Worm (Caenorhabditis elegans) whole organism, mixed stage, embryonic: ENCODE data around the gene mpk-2.
"Not testable (repeated sequence)": the region's sequence is repeated elsewhere in the genome, so short reads cannot be mapped to it uniquely, and the experiment has no call there.

Source experiments
- M03D4.4 ChIP-seq: sonication (generic microtip); optimal IDR thresholded peaks from 2 replicates; lab custom pipeline; 2017; ENCODE audit warnings: mild to moderate bottlenecking, missing genetic modification characterization, missing compliant biosample characterization
- bed-3 ChIP-seq: fragments of 200-800 bp; sonication (Bioruptor generic); optimal IDR thresholded peaks from 3 replicates; lab custom pipeline; 2018; ENCODE audit warnings: mild to moderate bottlenecking, missing genetic modification characterization, moderate library complexity, missing compliant biosample characterization
- blmp-1 ChIP-seq: fragments of 150-350 bp; optimal IDR thresholded peaks from 2 replicates; lab custom pipeline; 2014; ENCODE audit warnings: missing biosample characterization, missing genetic modification characterization
- ceh-39 ChIP-seq: fragments of 150-350 bp; optimal IDR thresholded peaks from 2 replicates; lab custom pipeline; 2014; ENCODE audit warnings: missing biosample characterization, missing genetic modification characterization
- ceh-83 ChIP-seq: fragments of 200-800 bp; sonication (Bioruptor generic); optimal IDR thresholded peaks from 2 replicates; lab custom pipeline; 2018; ENCODE audit warnings: mild to moderate bottlenecking, missing genetic modification characterization, missing compliant biosample characterization
- cnd-1 ChIP-seq: fragments of 200-800 bp; sonication (Bioruptor generic); optimal IDR thresholded peaks from 2 replicates; lab custom pipeline; 2018; ENCODE audit warnings: mild to moderate bottlenecking, missing genetic modification characterization, missing compliant biosample characterization
- elt-3 ChIP-seq: fragments of 150-350 bp; optimal IDR thresholded peaks from 2 replicates; lab custom pipeline; 2014; ENCODE audit warnings: missing biosample characterization, missing genetic modification characterization
- flh-1 ChIP-seq: fragments of 200-800 bp; sonication (Bioruptor generic); optimal IDR thresholded peaks from 2 replicates; lab custom pipeline; 2018; ENCODE audit warnings: mild to moderate bottlenecking, missing genetic modification characterization, moderate library complexity, missing compliant biosample characterization
- ham-2 ChIP-seq: fragments of 200-800 bp; sonication (Bioruptor generic); optimal IDR thresholded peaks from 2 replicates; lab custom pipeline; 2018; ENCODE audit warnings: mild to moderate bottlenecking, missing genetic modification characterization, missing compliant biosample characterization
- hlh-1 ChIP-seq: fragments of 150-350 bp; optimal IDR thresholded peaks from 2 replicates; lab custom pipeline; 2014; ENCODE audit warnings: missing biosample characterization, missing genetic modification reagents, missing genetic modification characterization
- lin-13 ChIP-seq: fragments of 150-350 bp; optimal IDR thresholded peaks from 2 replicates; lab custom pipeline; 2014; ENCODE audit warnings: missing biosample characterization, missing genetic modification characterization
- lin-32 ChIP-seq: fragments of 200-800 bp; sonication (Bioruptor generic); optimal IDR thresholded peaks from 2 replicates; lab custom pipeline; 2018; ENCODE audit warnings: mild to moderate bottlenecking, missing genetic modification characterization, missing compliant biosample characterization
- lsy-2 ChIP-seq: fragments of 150-350 bp; optimal IDR thresholded peaks from 2 replicates; lab custom pipeline; 2014; ENCODE audit warnings: missing biosample characterization, missing genetic modification characterization
- mab-5 ChIP-seq: fragments of 150-350 bp; optimal IDR thresholded peaks from 2 replicates; lab custom pipeline; 2014; ENCODE audit warnings: missing biosample characterization, missing genetic modification characterization
- mep-1 ChIP-seq: fragments of 150-350 bp; optimal IDR thresholded peaks from 2 replicates; lab custom pipeline; 2017; ENCODE audit warnings: missing biosample characterization, missing genetic modification reagents, missing genetic modification characterization, inconsistent platforms
- mls-2 ChIP-seq: sonication (generic microtip); optimal IDR thresholded peaks from 2 replicates; lab custom pipeline; 2016; ENCODE audit warnings: mild to moderate bottlenecking, missing genetic modification characterization, moderate library complexity, missing compliant biosample characterization
- nhr-12 ChIP-seq: fragments of 150-350 bp; optimal IDR thresholded peaks from 2 replicates; lab custom pipeline; 2014; ENCODE audit warnings: missing biosample characterization, missing genetic modification characterization
- nhr-2 ChIP-seq: fragments of 150-350 bp; optimal IDR thresholded peaks from 2 replicates; lab custom pipeline; 2014; ENCODE audit warnings: missing biosample characterization, missing genetic modification characterization
- nhr-28 ChIP-seq: fragments of 150-350 bp; optimal IDR thresholded peaks from 2 replicates; lab custom pipeline; 2014; ENCODE audit warnings: missing biosample characterization, missing genetic modification characterization
- nhr-76 ChIP-seq: sonication (generic microtip); optimal IDR thresholded peaks from 2 replicates; lab custom pipeline; 2017; ENCODE audit warnings: missing biosample characterization, missing genetic modification characterization
- pha-4 ChIP-seq: fragments of 150-350 bp; optimal IDR thresholded peaks from 2 replicates; lab custom pipeline; 2018; ENCODE audit warnings: missing biosample characterization, missing genetic modification reagents, missing genetic modification characterization
- sem-2 ChIP-seq: fragments of 200-800 bp; sonication (Bioruptor generic); optimal IDR thresholded peaks from 2 replicates; lab custom pipeline; 2018; ENCODE audit warnings: mild to moderate bottlenecking, missing genetic modification characterization, missing compliant biosample characterization
- snpc-4 ChIP-seq: fragments of 150-350 bp; optimal IDR thresholded peaks from 2 replicates; lab custom pipeline; 2014; ENCODE audit warnings: missing biosample characterization, missing genetic modification characterization
- sptf-1 ChIP-seq: sonication (generic microtip); optimal IDR thresholded peaks from 2 replicates; lab custom pipeline; 2017; ENCODE audit warnings: mild to moderate bottlenecking, missing genetic modification characterization, moderate library complexity, missing compliant biosample characterization
- tbx-8 ChIP-seq: fragments of 200-800 bp; sonication (Bioruptor generic); optimal IDR thresholded peaks from 2 replicates; lab custom pipeline; 2018; ENCODE audit warnings: mild to moderate bottlenecking, missing genetic modification characterization, moderate library complexity, missing compliant biosample characterization
- unc-120 ChIP-seq: sonication (generic microtip); optimal IDR thresholded peaks from 2 replicates; lab custom pipeline; 2017; ENCODE audit warnings: missing genetic modification characterization, missing compliant biosample characterization; ENCODE audit not compliant: poor library complexity, severe bottlenecking
- unc-39 ChIP-seq: fragments of 150-350 bp; optimal IDR thresholded peaks from 2 replicates; lab custom pipeline; 2014; ENCODE audit warnings: missing biosample characterization, missing genetic modification characterization
- unc-62 ChIP-seq: fragments of 150-350 bp; optimal IDR thresholded peaks from 2 replicates; lab custom pipeline; 2014; ENCODE audit warnings: missing biosample characterization, missing genetic modification reagents, missing genetic modification characterization
- zip-8 ChIP-seq: fragments of 150-350 bp; optimal IDR thresholded peaks from 2 replicates; lab custom pipeline; 2014; ENCODE audit warnings: missing biosample characterization, missing genetic modification characterization

mpk-2 gene

ce11 chrII:5115235-5115634, 11.3 kb downstream of the mpk-2 start, which contains the start of gene msp-74:
Gene msp-74 (minus strand): TSS chrII:5115335.
- TF ChIP-seq blmp-1, zip-8, mab-5 (tag; lab: Kevin White, UChicago): not testable (repeated sequence)

ce11 chrII:5115733-5116132, 11.8 kb downstream of the mpk-2 start, which contains the start of gene srsy-1:
Gene srsy-1 (plus strand): TSS chrII:5116033.
- TF ChIP-seq nhr-2 (tag; lab: Kevin White, UChicago), result no peak
- no peak for TF ChIP-seq ceh-39
- TF ChIP-seq hlh-1 (tag; lab: Kevin White, UChicago), result no peak

ce11 chrII:5120612-5121011, 16.7 kb downstream of the mpk-2 start:
- TF ChIP-seq nhr-76 (tag; lab: Kevin White, UChicago) (no peak), unc-120 (no peak), bed-3 (GFP tag; lab: Kevin White, UChicago) (no peak), lin-32 (GFP tag; lab: Kevin White, UChicago) (no peak), unc-62 (GFP tag; lab: Kevin White, UChicago) (peak; percentile 86), hlh-1 (tag; lab: Kevin White, UChicago) (no peak), zip-8 (tag; lab: Kevin White, UChicago) (no peak)

- TF ChIP-seq mep-1 (tag; lab: Kevin White, UChicago), result no peak
- TF ChIP-seq sptf-1 (tag; lab: Kevin White, UChicago), result no peak
- no peak for TF ChIP-seq mab-5 (tag; lab: Kevin White, UChicago)
- TF ChIP-seq unc-39 (tag; lab: Kevin White, UChicago), result no peak
- no peak for TF ChIP-seq mls-2 (tag; lab: Kevin White, UChicago)
- TF ChIP-seq blmp-1 (tag; lab: Kevin White, UChicago), result no peak
- TF ChIP-seq tbx-8 (GFP tag; lab: Kevin White, UChicago), result no peak
- no peak for TF ChIP-seq cnd-1 (tag; lab: Kevin White, UChicago)
- no peak for TF ChIP-seq unc-62 (GFP tag; lab: Kevin White, UChicago)
- no peak for TF ChIP-seq lin-13 (tag; lab: Kevin White, UChicago)
- no peak for TF ChIP-seq bed-3 (GFP tag; lab: Kevin White, UChicago)
- no peak for TF ChIP-seq sem-2 (GFP tag; lab: Kevin White, UChicago)
- no peak for TF ChIP-seq pha-4
- no peak for TF ChIP-seq elt-3 (tag; lab: Kevin White, UChicago)
- no peak for TF ChIP-seq nhr-28 (tag; lab: Kevin White, UChicago)
These were observed 26.2 kb downstream of the mpk-2 start, which contains the start of gene lgc-56 for ce11 chrII:5130081-5130480. Gene lgc-56 (plus strand): TSS chrII:5130381.

ce11 chrII:5131800-5132199, 27.9 kb downstream of the mpk-2 start:
- TF ChIP-seq tbx-8 (GFP tag; lab: Kevin White, UChicago) (no peak), cnd-1 (tag; lab: Kevin White, UChicago) (no peak), ceh-83 (no peak), ceh-39 (no peak), mep-1 (tag; lab: Kevin White, UChicago) (no peak), lsy-2 (tag; lab: Kevin White, UChicago) (no peak), bed-3 (GFP tag; lab: Kevin White, UChicago) (no peak), nhr-28 (tag; lab: Kevin White, UChicago) (no peak), elt-3 (tag; lab: Kevin White, UChicago) (no peak), snpc-4 (tag; lab: Kevin White, UChicago) (no peak), unc-39 (tag; lab: Kevin White, UChicago) (no peak), mab-5 (tag; lab: Kevin White, UChicago) (no peak), sem-2 (GFP tag; lab: Kevin White, UChicago) (no peak)
- TF ChIP-seq, all 35 proteins: peak for 0

- TF ChIP-seq nhr-28 (tag; lab: Kevin White, UChicago) (no peak), nhr-12 (no peak), unc-120 (no peak), snpc-4 (tag; lab: Kevin White, UChicago) (no peak), unc-62 (GFP tag; lab: Kevin White, UChicago) (no peak), elt-3 (tag; lab: Kevin White, UChicago) (no peak), cnd-1 (tag; lab: Kevin White, UChicago) (no peak), M03D4.4 (tag; lab: Kevin White, UChicago) (no peak), ham-2 (no peak), mls-2 (tag; lab: Kevin White, UChicago) (no peak), ceh-83 (no peak), sptf-1 (tag; lab: Kevin White, UChicago) (no peak), ceh-39 (no peak), tbx-8 (GFP tag; lab: Kevin White, UChicago) (no peak), blmp-1 (tag; lab: Kevin White, UChicago) (no peak), lsy-2 (tag; lab: Kevin White, UChicago) (no peak), nhr-76 (tag; lab: Kevin White, UChicago) (no peak), lin-13 (tag; lab: Kevin White, UChicago) (no peak), lin-32 (GFP tag; lab: Kevin White, UChicago) (no peak), flh-1 (GFP tag; lab: Kevin White, UChicago) (no peak)
These were observed 32.4 kb downstream of the mpk-2 start, which contains the start of gene F58A6.2 for ce11 chrII:5136296-5136767. Gene F58A6.2 (plus strand): TSS chrII:5136717.
